Worm (Caenorhabditis elegans) whole organism, mixed stage, embryonic: ENCODE results near the gene F25B3.4.

ENCODE experiments used
- lsy-2 ChIP-seq: fragments of 150-350 bp; optimal IDR thresholded peaks from 2 replicates; lab custom pipeline; 2014; ENCODE audit warnings: missing biosample characterization, missing genetic modification characterization
- mab-5 ChIP-seq: fragments of 150-350 bp; optimal IDR thresholded peaks from 2 replicates; lab custom pipeline; 2014; ENCODE audit warnings: missing biosample characterization, missing genetic modification characterization
- nhr-12 ChIP-seq: fragments of 150-350 bp; optimal IDR thresholded peaks from 2 replicates; lab custom pipeline; 2014; ENCODE audit warnings: missing biosample characterization, missing genetic modification characterization
- nhr-237 ChIP-seq: fragments of 150-350 bp; optimal IDR thresholded peaks from 2 replicates; lab custom pipeline; 2014; ENCODE audit warnings: missing biosample characterization, missing genetic modification characterization
- nhr-28 ChIP-seq: fragments of 150-350 bp; optimal IDR thresholded peaks from 2 replicates; lab custom pipeline; 2014; ENCODE audit warnings: missing biosample characterization, missing genetic modification characterization
- nhr-76 ChIP-seq: sonication (generic microtip); optimal IDR thresholded peaks from 2 replicates; lab custom pipeline; 2017; ENCODE audit warnings: missing biosample characterization, missing genetic modification characterization
- pha-4 ChIP-seq: fragments of 150-350 bp; optimal IDR thresholded peaks from 2 replicates; lab custom pipeline; 2018; ENCODE audit warnings: missing biosample characterization, missing genetic modification reagents, missing genetic modification characterization
- snpc-4 ChIP-seq: fragments of 150-350 bp; optimal IDR thresholded peaks from 2 replicates; lab custom pipeline; 2014; ENCODE audit warnings: missing biosample characterization, missing genetic modification characterization
- sptf-1 ChIP-seq: sonication (generic microtip); optimal IDR thresholded peaks from 2 replicates; lab custom pipeline; 2017; ENCODE audit warnings: mild to moderate bottlenecking, missing genetic modification characterization, moderate library complexity, missing compliant biosample characterization
- unc-62 ChIP-seq: fragments of 150-350 bp; optimal IDR thresholded peaks from 2 replicates; lab custom pipeline; 2014; ENCODE audit warnings: missing biosample characterization, missing genetic modification reagents, missing genetic modification characterization
- zip-8 ChIP-seq: fragments of 150-350 bp; optimal IDR thresholded peaks from 2 replicates; lab custom pipeline; 2014; ENCODE audit warnings: missing biosample characterization, missing genetic modification characterization
- ztf-11 ChIP-seq: fragments of 150-350 bp; optimal IDR thresholded peaks from 2 replicates; lab custom pipeline; 2014; ENCODE audit warnings: missing biosample characterization, missing genetic modification characterization

DNA sequence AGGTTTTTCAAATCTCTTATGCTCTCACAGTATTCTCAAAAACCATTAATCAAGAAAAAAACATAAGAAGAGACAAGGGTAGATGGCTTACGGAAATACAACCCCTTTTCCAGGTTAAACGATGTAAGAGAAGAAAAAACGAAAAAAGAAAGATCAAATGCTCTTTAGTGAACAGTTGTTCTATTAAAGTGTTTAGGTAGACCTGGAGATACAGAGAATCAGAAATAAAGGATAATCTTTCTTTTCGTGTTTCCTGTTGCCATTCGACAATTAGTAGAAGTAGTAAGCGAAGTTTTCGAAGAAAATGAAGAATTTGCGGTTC lies 14.7 kb upstream of the F25B3.4 start, which contains the start of gene K09G1.1:
- TF ChIP-seq zip-8 (tag; lab: Kevin White, UChicago) (no peak), nhr-28 (no peak), pha-4 (tag; lab: Kevin White, UChicago) (no peak), nhr-12 (tag; lab: Kevin White, UChicago) (no peak), nhr-76 (tag; lab: Kevin White, UChicago) (no peak), lsy-2 (tag; lab: Kevin White, UChicago) (no peak), nhr-237 (tag; lab: Kevin White, UChicago) (no peak), snpc-4 (no peak), sptf-1 (no peak), mab-5 (tag; lab: Kevin White, UChicago) (no peak), ztf-11 (tag; lab: Kevin White, UChicago) (no peak), unc-62 (GFP tag; lab: Kevin White, UChicago) (no peak)
